Worm (Caenorhabditis elegans): ENCODE results near the gene sra-11.

DNA sequence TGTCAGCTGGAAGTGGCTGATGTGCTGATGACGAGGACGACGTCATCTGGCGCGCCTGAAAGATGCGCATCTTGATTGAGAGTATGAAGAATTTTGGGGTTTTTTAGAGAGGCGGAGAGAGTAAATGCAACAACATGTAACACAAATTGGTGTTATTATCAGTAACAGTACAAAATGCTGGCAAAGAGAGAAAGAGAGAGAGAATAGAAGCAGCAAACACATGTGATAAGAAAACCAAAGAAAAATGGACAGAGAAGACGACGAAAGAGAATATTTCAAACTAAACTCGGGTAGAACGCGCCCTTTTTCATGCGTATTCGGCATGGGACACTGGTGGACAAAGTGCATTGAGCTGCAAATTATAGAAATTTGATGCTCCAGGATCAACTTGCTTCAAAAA, 49.3 kb downstream of the sra-11 start, which contains the start of gene M106.3:
- TF ChIP-seq him-1 (tag; optimal IDR thresholded peaks at IDR 0.05) (no peak), W03F9.2 (tag; optimal IDR thresholded peaks at IDR 0.05) (no peak)

All from whole organism, L4/young adult.